Worm (Caenorhabditis elegans): ENCODE measurements around the gene rpb-4.

The rpb-4 gene

ce11 chrII:7337469-7337893 lies 36.8 kb upstream of the rpb-4 start (continued):
- 0 out of 2 replicates have a peak, but pooled peaks have one; percentile 10 for TF ChIP-seq aptf-2 (GFP tag; conservative IDR thresholded peaks at IDR 0.05)
- TF ChIP-seq zfh-2 (GFP tag; conservative IDR thresholded peaks at IDR 0.05): no peak
- peak; percentile 18 for TF ChIP-seq madf-10 (tag; optimal IDR thresholded peaks at IDR 0.05)
- TF ChIP-seq lin-26 (GFP tag; IDR thresholded peaks at IDR 0.05): peak; percentile 68; the same call in 1 of the 2 replicates
- no peak for TF ChIP-seq repo-1 (tag; optimal IDR thresholded peaks at IDR 0.05)
- no peak for TF ChIP-seq sptf-2 (GFP tag; optimal IDR thresholded peaks at IDR 0.05)
- no peak for TF ChIP-seq F49E8.2 (tag; optimal IDR thresholded peaks at IDR 0.05; ENCODE audit: insufficient read depth)
- no peak for TF ChIP-seq nhr-27 (tag; optimal IDR thresholded peaks at IDR 0.05)
- peak; percentile 95 for TF ChIP-seq ztf-26 (tag; optimal IDR thresholded peaks at IDR 0.05)
- no peak for TF ChIP-seq F57A8.1 (GFP tag; optimal IDR thresholded peaks at IDR 0.05)
- TF ChIP-seq nfya-1 (tag; optimal IDR thresholded peaks at IDR 0.05; ENCODE audit: borderline replicate concordance, insufficient read depth): no peak
- peak; percentile 53 for TF ChIP-seq tlf-1 (GFP tag; optimal IDR thresholded peaks at IDR 0.05)
- TF ChIP-seq rcor-1 (GFP tag; IDR thresholded peaks at IDR 0.05): no peak; the same call in 1 of the 2 replicates
- TF ChIP-seq nhr-90 (tag; optimal IDR thresholded peaks at IDR 0.05): peak; percentile 70
- TF ChIP-seq chd-7 (tag; optimal IDR thresholded peaks at IDR 0.05): peak; percentile 82
- no peak for TF ChIP-seq snpc-4 (GFP tag; optimal IDR thresholded peaks at IDR 0.05)
- peak in 2 of 4 experiments; percentile 9 to 61 for TF ChIP-seq snpc-4 (tag; optimal IDR thresholded peaks at IDR 0.05)
- TF ChIP-seq gei-17 (GFP tag; optimal IDR thresholded peaks at IDR 0.05): no peak
- no peak for TF ChIP-seq rec-8 (tag; optimal IDR thresholded peaks at IDR 0.05)
- peak; percentile 87 for TF ChIP-seq lin-40 (tag; optimal IDR thresholded peaks at IDR 0.05)
- peak; percentile 64; the same call in 1 of the 2 replicates for TF ChIP-seq nfyb-1 (GFP tag; IDR thresholded peaks at IDR 0.05)
- TF ChIP-seq unc-62 (GFP tag; optimal IDR thresholded peaks at IDR 0.05): peak; percentile 49
- TF ChIP-seq C17E4.6 (GFP tag; IDR thresholded peaks at IDR 0.05): no peak
- TF ChIP-seq B0336.3 (GFP tag; IDR thresholded peaks at IDR 0.05): peak; percentile 88
- TF ChIP-seq ztf-18 (tag; optimal IDR thresholded peaks at IDR 0.05): no peak
- TF ChIP-seq ama-1 (optimal IDR thresholded peaks at IDR 0.05): no peak
- TF ChIP-seq ama-1 (GFP tag; optimal IDR thresholded peaks at IDR 0.05): no peak
- no peak for TF ChIP-seq mes-4 (tag; optimal IDR thresholded peaks at IDR 0.05)
- peak; percentile 75 for TF ChIP-seq attf-5 (GFP tag; optimal IDR thresholded peaks at IDR 0.05)
- TF ChIP-seq ets-4 (GFP tag; optimal IDR thresholded peaks at IDR 0.05): peak; percentile 8
- TF ChIP-seq nhr-80 (tag; optimal IDR thresholded peaks at IDR 0.05): peak; percentile 96
- no peak for TF ChIP-seq Y56A3A.18 (GFP tag; IDR thresholded peaks at IDR 0.05)
- TF ChIP-seq F57C9.4 (tag; optimal IDR thresholded peaks at IDR 0.05): no peak

DNA sequence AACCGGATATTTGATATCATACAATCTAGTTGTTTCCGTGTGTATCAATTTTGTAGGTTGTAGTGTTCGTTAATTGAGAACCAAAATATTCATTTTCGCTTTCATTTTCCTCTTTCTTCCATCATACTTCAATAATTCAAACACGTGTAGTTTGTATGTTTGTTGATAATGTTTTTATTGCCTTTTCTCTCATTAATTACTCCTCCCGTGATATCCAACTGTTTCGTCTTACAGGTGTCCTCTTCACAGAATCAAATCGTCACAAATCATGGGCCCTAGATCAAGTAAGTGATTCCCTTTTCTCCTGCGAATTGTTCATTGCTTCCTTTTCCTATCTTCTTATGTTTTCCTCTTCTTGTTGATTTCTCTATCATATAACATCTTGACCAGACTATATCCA lies 35.3 kb upstream of the rpb-4 start, which contains the start of gene nhr-21:
Gene nhr-21 (plus strand): TSS at position 235 of the 400 bp plus-strand sequence.
- no peak for TF ChIP-seq ceh-58 (GFP tag; IDR thresholded peaks at IDR 0.05)
- peak; percentile 9 for TF ChIP-seq somi-1 (GFP tag; optimal IDR thresholded peaks at IDR 0.05)

DNA sequence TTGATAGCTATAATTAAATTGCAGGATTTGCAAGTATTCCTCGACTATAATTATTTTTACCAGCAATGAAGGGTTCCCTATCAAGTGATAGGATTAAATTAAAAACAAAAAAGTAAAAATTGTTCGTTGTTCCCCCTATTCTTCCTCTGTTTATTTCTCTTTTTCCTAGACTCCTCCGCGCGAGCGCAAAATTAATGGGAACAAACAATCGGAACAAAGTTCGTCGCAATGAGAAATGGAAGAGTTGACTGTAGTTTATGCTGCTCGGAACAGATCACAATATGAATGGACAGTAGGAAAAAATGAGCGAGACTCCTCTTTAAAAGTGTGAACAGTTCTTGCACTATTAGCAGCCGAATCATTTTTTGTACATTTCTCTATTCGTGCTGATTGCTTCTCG lies 33.6 kb upstream of the rpb-4 start:
- TF ChIP-seq ztf-26 (tag; optimal IDR thresholded peaks at IDR 0.05) (no peak), akir-1 (GFP tag; optimal IDR thresholded peaks at IDR 0.05) (no peak), egl-18 (GFP tag; IDR thresholded peaks at IDR 0.05) (no peak), dpl-1 (GFP tag; optimal IDR thresholded peaks at IDR 0.05) (no peak), B0035.1 (tag; optimal IDR thresholded peaks at IDR 0.05) (no peak), C06A6.2 (GFP tag; conservative IDR thresholded peaks at IDR 0.05) (no peak)

Data from whole organism, young adult.